Fruit fly (Drosophila melanogaster): Measurements from ENCODE around the gene GNBP3.

DNA sequence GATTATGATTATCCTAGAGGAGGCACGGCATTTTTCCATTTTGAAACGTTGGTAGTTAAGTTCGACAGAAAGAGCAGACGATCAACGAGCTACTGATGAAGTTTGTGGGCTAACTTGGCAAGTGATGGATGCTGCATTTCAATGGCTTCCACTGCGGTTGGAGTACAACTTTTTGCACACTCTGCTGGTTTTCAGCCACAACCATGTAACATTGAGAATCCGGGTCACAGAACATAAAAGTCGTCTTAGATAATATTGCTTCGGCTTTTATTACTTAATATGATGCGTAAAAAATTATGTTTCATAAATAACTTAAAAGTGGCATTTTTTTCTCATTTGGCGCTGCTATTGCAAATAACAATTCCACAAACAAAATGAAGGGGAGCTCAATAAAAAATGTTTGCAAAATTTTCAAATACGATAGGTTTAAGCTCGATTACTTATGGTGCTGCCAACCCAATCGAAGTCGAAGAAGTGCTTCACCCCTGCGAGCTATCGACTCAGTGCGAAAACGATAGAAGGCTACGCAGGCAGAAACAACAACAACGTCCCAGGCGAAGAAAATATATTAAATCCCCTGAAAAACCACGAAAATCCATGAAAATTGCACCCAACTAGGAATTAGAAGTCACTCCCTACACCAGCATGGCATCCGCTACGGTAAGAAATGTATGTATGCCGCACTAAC, 11.6 kb downstream of the GNBP3 start, which contains the start of the genes CG5653 and CG5021:
- TF ChIP-seq bab1 (GFP tag; optimal IDR thresholded peaks at IDR 0.05) (peak; percentile 30), CG1620 (GFP tag; optimal IDR thresholded peaks at IDR 0.05) (no peak), CG14711 (tag; optimal IDR thresholded peaks at IDR 0.05) (no peak), CG7101 (tag; optimal IDR thresholded peaks at IDR 0.05) (no peak), cic (GFP tag; optimal IDR thresholded peaks at IDR 0.05) (no peak), kay (GFP tag; ENCODE audit: borderline replicate concordance) (no peak), Crg-1 (GFP tag; optimal IDR thresholded peaks at IDR 0.05) (no peak), cnc (optimal IDR thresholded peaks at IDR 0.05) (no peak), Hr96 (GFP tag; optimal IDR thresholded peaks at IDR 0.05) (no peak), CG7045 (GFP tag; optimal IDR thresholded peaks at IDR 0.05) (no peak), toe (GFP tag; optimal IDR thresholded peaks at IDR 0.05) (no peak)

Measured in whole organism, adult.